Worm (Caenorhabditis elegans) whole organism, L4 larva: ENCODE measurements around the gene bath-42.

Experiments used
- ceh-32 ChIP-seq: sonication (generic microtip); optimal IDR thresholded peaks from 2 replicates; lab custom pipeline; 2016; ENCODE audit warnings: mild to moderate bottlenecking, missing genetic modification characterization, missing compliant biosample characterization; ENCODE audit not compliant: poor library complexity
- dmd-6 ChIP-seq: fragments of 200-800 bp; sonication (Bioruptor generic); IDR thresholded peaks from 2 replicates; pipeline ENCODE4 v1.3.6; 2022; ENCODE audit warnings: missing genetic modification reagents, missing genetic modification characterization, missing compliant biosample characterization
- dmd-9 ChIP-seq: fragments of 200-800 bp; sonication (Bioruptor generic); IDR thresholded peaks from 2 replicates; pipeline ENCODE4 v1.3.6; 2022; ENCODE audit warnings: missing genetic modification reagents, missing genetic modification characterization, missing compliant biosample characterization
- duxl-1 ChIP-seq: sonication (generic microtip); optimal IDR thresholded peaks from 2 replicates; lab custom pipeline; 2016; ENCODE audit warnings: mild to moderate bottlenecking, missing genetic modification characterization, moderate library complexity, missing compliant biosample characterization; ENCODE audit not compliant: poor library complexity
- gei-8 ChIP-seq: fragments of 200-800 bp; sonication (Bioruptor generic); optimal IDR thresholded peaks from 2 replicates; lab custom pipeline; 2018; ENCODE audit warnings: mild to moderate bottlenecking, missing genetic modification characterization, missing compliant biosample characterization
- lim-7 ChIP-seq: fragments of 200-800 bp; sonication (Bioruptor generic); IDR thresholded peaks from 2 replicates; pipeline ENCODE4 v1.3.6; 2022; ENCODE audit warnings: missing genetic modification characterization, missing compliant biosample characterization
- madf-5 ChIP-seq, 2 experiments: fragments of 200-800 bp; sonication (Bioruptor generic); IDR thresholded peaks; 2 replicates each; pipeline ENCODE4 v1.3.6; 2022; ENCODE audit warnings: missing compliant biosample characterization in 2 of 2, missing genetic modification characterization in 2 of 2
- nhr-102 ChIP-seq: sonication (generic microtip); optimal IDR thresholded peaks from 2 replicates; lab custom pipeline; 2016; ENCODE audit warnings: mild to moderate bottlenecking, missing genetic modification characterization, moderate library complexity, missing compliant biosample characterization
- nhr-76 ChIP-seq: fragments of 150-350 bp; optimal IDR thresholded peaks from 2 replicates; lab custom pipeline; 2014; ENCODE audit warnings: missing biosample characterization, missing genetic modification characterization
- pha-4 ChIP-seq, 2 experiments: fragments of 150-350 bp in 1 of 2; fragments of 200-800 bp in 1 of 2; sonication (Bioruptor generic) in 1 of 2; IDR thresholded peaks in 1 of 2; optimal IDR thresholded peaks in 1 of 2; 2 replicates each; pipeline versions ENCODE4 v1.3.6 to Lab custom; 2014 to 2022; ENCODE audit warnings: missing genetic modification characterization in 2 of 2, missing genetic modification reagents in 2 of 2, missing biosample characterization in 1 of 2, missing compliant biosample characterization in 1 of 2
- rbr-2 ChIP-seq: sonication (generic microtip); optimal IDR thresholded peaks from 2 replicates; lab custom pipeline; 2016; ENCODE audit warnings: missing genotype, missing genetic modification characterization, missing compliant biosample characterization
- set-16 ChIP-seq: fragments of 200-800 bp; sonication (Bioruptor generic); IDR thresholded peaks from 2 replicates; pipeline ENCODE4 v1.3.6; 2022; ENCODE audit warnings: missing genetic modification reagents, missing genetic modification characterization, missing compliant biosample characterization
- unc-62 ChIP-seq, 3 experiments: fragments of 150-350 bp in 1 of 3; sonication (generic microtip); optimal IDR thresholded peaks in 2 of 3; peaks in 1 of 3; 1 replicate in 1 of 3; 2 replicates in 2 of 3; lab custom pipeline; 2014 to 2017; ENCODE audit warnings: missing biosample characterization in 3 of 3, missing genetic modification characterization in 3 of 3, missing genetic modification reagents in 3 of 3, missing genotype in 1 of 3
- zag-1 ChIP-seq: fragments of 150-350 bp; optimal IDR thresholded peaks from 2 replicates; lab custom pipeline; 2014; ENCODE audit warnings: missing biosample characterization, missing genetic modification characterization

The bath-42 gene

ce11 chrIII:8121132-8121531 is 42.1 kb downstream of the bath-42 start, which contains the start of gene gei-8:
Gene gei-8, minus strand, starts transcription at chrIII:8121232.
- TF ChIP-seq unc-62 (GFP tag; optimal IDR thresholded peaks at IDR 0.05 in 1 of 2; lab: Kevin White, UChicago), result peak in 1 of 2 experiments; percentile 17
- TF ChIP-seq unc-62 (tag; optimal IDR thresholded peaks at IDR 0.05; lab: Kevin White, UChicago), result no peak
- TF ChIP-seq zag-1 (tag; lab: Kevin White, UChicago), result no peak

- TF ChIP-seq nhr-76 (no peak), zag-1 (tag; lab: Kevin White, UChicago) (no peak), duxl-1 (tag; lab: Kevin White, UChicago) (no peak), set-16 (GFP tag; lab: Robert Waterston, UW) (peak; percentile 83), dmd-6 (GFP tag; lab: Robert Waterston, UW) (no peak), rbr-2 (tag; lab: Kevin White, UChicago) (no peak), ceh-32 (tag; lab: Kevin White, UChicago) (no peak)
Measured at ce11 chrIII:8117155-8117554, 46.0 kb downstream of the bath-42 start.

ce11 chrIII:8115877-8116276 is 47.3 kb downstream of the bath-42 start:
- TF ChIP-seq dmd-9 (GFP tag; lab: Robert Waterston, UW) (no peak), pha-4 (GFP tag; IDR thresholded peaks at IDR 0.05; lab: Robert Waterston, UW) (no peak), pha-4 (tag; optimal IDR thresholded peaks at IDR 0.05; lab: Kevin White, UChicago) (no peak), madf-5 (GFP tag; IDR thresholded peaks at IDR 0.05; lab: Robert Waterston, UW) (0 out of 4 replicates have a peak, but pooled peaks of 1 of the 2 experiments have one; percentile 27), gei-8 (GFP tag; lab: Kevin White, UChicago) (no peak), nhr-102 (no peak), set-16 (GFP tag; lab: Robert Waterston, UW) (peak; percentile 59), lim-7 (GFP tag; lab: Robert Waterston, UW) (0 out of 2 replicates have a peak, but pooled peaks have one; percentile 36)
- TF ChIP-seq, all 104 proteins: peak for 3
